Worm (Caenorhabditis elegans) whole organism, L4 larva: Measurements from ENCODE around the gene lec-11.

ENCODE experiments used
- F26F4.8 ChIP-seq: fragments of 200-800 bp; sonication (Bioruptor generic); conservative IDR thresholded peaks from 2 replicates; pipeline ENCODE4 v1.3.6; 2022; ENCODE audit warnings: missing genetic modification characterization, missing compliant biosample characterization
- F44E2.7 ChIP-seq: fragments of 200-800 bp; sonication (Bioruptor generic); IDR thresholded peaks from 2 replicates; pipeline ENCODE4 v2.1.2; 2022; ENCODE audit warnings: missing genetic modification characterization, missing compliant biosample characterization
- R02D3.7 ChIP-seq: fragments of 150-350 bp; sonication (generic microtip); optimal IDR thresholded peaks from 3 replicates; lab custom pipeline; 2014; ENCODE audit warnings: missing biosample characterization, missing genetic modification characterization
- Y48G9A.11 ChIP-seq: fragments of 200-800 bp; sonication (Bioruptor generic); IDR thresholded peaks from 2 replicates; pipeline ENCODE4 v1.3.6; 2022; ENCODE audit warnings: missing genetic modification reagents, missing genetic modification characterization, missing compliant biosample characterization
- Y5F2A.4 ChIP-seq: fragments of 200-800 bp; sonication (Bioruptor generic); optimal IDR thresholded peaks from 2 replicates; lab custom pipeline; 2018; ENCODE audit warnings: mild to moderate bottlenecking, missing genetic modification characterization, missing compliant biosample characterization
- Y75B8A.6 ChIP-seq: fragments of 200-800 bp; sonication (Bioruptor generic); IDR thresholded peaks from 2 replicates; pipeline ENCODE4 v1.3.6; 2022; ENCODE audit warnings: missing genetic modification reagents, missing genetic modification characterization, missing compliant biosample characterization
- ZK546.5 ChIP-seq, 2 experiments: sonication (generic microtip); optimal IDR thresholded peaks; 2 replicates each; lab custom pipeline; 2017; ENCODE audit warnings: missing biosample characterization in 2 of 2, missing genetic modification characterization in 2 of 2
- aha-1 ChIP-seq: fragments of 150-350 bp; peaks from one replicate; lab custom pipeline; 2014; ENCODE audit warnings: missing biosample characterization, missing genetic modification characterization
- aly-2 ChIP-seq: sonication (generic microtip); optimal IDR thresholded peaks from 2 replicates; lab custom pipeline; 2018; ENCODE audit warnings: missing biosample characterization, missing genetic modification characterization
- ceh-20 ChIP-seq: fragments of 200-800 bp; sonication (Bioruptor generic); IDR thresholded peaks from 2 replicates; pipeline ENCODE4 v1.3.6; 2022; ENCODE audit warnings: missing genetic modification reagents, missing genetic modification characterization, missing compliant biosample characterization
- ceh-28 ChIP-seq: fragments of 150-350 bp; optimal IDR thresholded peaks from 2 replicates; lab custom pipeline; 2014; ENCODE audit warnings: missing biosample characterization, missing genetic modification reagents, missing genetic modification characterization
- ces-1 ChIP-seq: fragments of 150-350 bp; sonication (generic microtip); optimal IDR thresholded peaks from 4 replicates; lab custom pipeline; 2014; ENCODE audit warnings: missing biosample characterization, missing genetic modification reagents, missing genetic modification characterization
- cey-2 ChIP-seq: sonication (generic microtip); optimal IDR thresholded peaks from 3 replicates; lab custom pipeline; 2017; ENCODE audit warnings: missing genetic modification characterization, mild to moderate bottlenecking, missing compliant biosample characterization, antibody characterized with exemption, borderline replicate concordance; ENCODE audit not compliant: insufficient read depth
- ctbp-1 ChIP-seq: fragments of 200-800 bp; sonication (Bioruptor generic); IDR thresholded peaks from 2 replicates; pipeline ENCODE4 v1.3.6; 2022; ENCODE audit warnings: missing genetic modification reagents, missing genetic modification characterization, missing compliant biosample characterization
- daf-12 ChIP-seq: fragments of 150-350 bp; optimal IDR thresholded peaks from 2 replicates; lab custom pipeline; 2014; ENCODE audit warnings: missing biosample characterization, missing genetic modification reagents, missing genetic modification characterization
- dmd-9 ChIP-seq: fragments of 200-800 bp; sonication (Bioruptor generic); IDR thresholded peaks from 2 replicates; pipeline ENCODE4 v1.3.6; 2022; ENCODE audit warnings: missing genetic modification reagents, missing genetic modification characterization, missing compliant biosample characterization
- dpl-1 ChIP-seq: fragments of 150-350 bp; optimal IDR thresholded peaks from 2 replicates; lab custom pipeline; 2014; ENCODE audit warnings: missing biosample characterization, missing genetic modification reagents, missing genetic modification characterization
- egl-27 ChIP-seq: sonication (generic microtip); optimal IDR thresholded peaks from 3 replicates; lab custom pipeline; 2017; ENCODE audit warnings: missing biosample characterization, missing genetic modification reagents, missing genetic modification characterization
- egl-43 ChIP-seq: fragments of 200-800 bp; sonication (Bioruptor generic); IDR thresholded peaks from 2 replicates; pipeline ENCODE4 v1.3.6; 2022; ENCODE audit warnings: missing genetic modification reagents, missing genetic modification characterization, missing compliant biosample characterization
- gei-8 ChIP-seq: fragments of 200-800 bp; sonication (Bioruptor generic); optimal IDR thresholded peaks from 2 replicates; lab custom pipeline; 2018; ENCODE audit warnings: mild to moderate bottlenecking, missing genetic modification characterization, missing compliant biosample characterization
- hlh-11 ChIP-seq: fragments of 200-800 bp; sonication (Bioruptor generic); optimal IDR thresholded peaks from 2 replicates; lab custom pipeline; 2018; ENCODE audit warnings: mild to moderate bottlenecking, missing genetic modification characterization, missing compliant biosample characterization
- hlh-30 ChIP-seq: sonication (generic microtip); optimal IDR thresholded peaks from 2 replicates; lab custom pipeline; 2017; ENCODE audit warnings: antibody characterized with exemption, mild to moderate bottlenecking, missing genetic modification characterization, missing compliant biosample characterization; ENCODE audit not compliant: insufficient read depth
- jun-1 ChIP-seq: fragments of 150-350 bp; optimal IDR thresholded peaks from 2 replicates; lab custom pipeline; 2014; ENCODE audit warnings: missing biosample characterization, missing genetic modification reagents, missing genetic modification characterization
- lin-29 ChIP-seq: fragments of 200-800 bp; sonication (Bioruptor generic); IDR thresholded peaks from 2 replicates; pipeline ENCODE4 v1.3.6; 2022; ENCODE audit warnings: missing genetic modification reagents, missing genetic modification characterization, missing compliant biosample characterization
- lin-39 ChIP-seq: fragments of 150-350 bp; optimal IDR thresholded peaks from 2 replicates; lab custom pipeline; 2014; ENCODE audit warnings: missing biosample characterization, missing genetic modification reagents, missing genetic modification characterization
- lsy-2 ChIP-seq, 2 experiments: fragments of 150-350 bp in 1 of 2; sonication (generic microtip) in 1 of 2; optimal IDR thresholded peaks; 2 replicates each; lab custom pipeline; 2014 to 2017; ENCODE audit warnings: missing biosample characterization in 2 of 2, missing genetic modification characterization in 2 of 2
- madf-5 ChIP-seq, 2 experiments: fragments of 200-800 bp; sonication (Bioruptor generic); IDR thresholded peaks; 2 replicates each; pipeline ENCODE4 v1.3.6; 2022; ENCODE audit warnings: missing compliant biosample characterization in 2 of 2, missing genetic modification characterization in 2 of 2
- madf-9 ChIP-seq: fragments of 200-800 bp; sonication (Bioruptor generic); conservative IDR thresholded peaks from 2 replicates; pipeline ENCODE4 v1.3.6; 2022; ENCODE audit warnings: missing genetic modification reagents, missing genetic modification characterization, missing compliant biosample characterization
- mdl-1 ChIP-seq, 2 experiments: fragments of 150-350 bp in 1 of 2; sonication (generic microtip) in 1 of 2; optimal IDR thresholded peaks; 2 replicates each; lab custom pipeline; 2014 to 2017; ENCODE audit warnings: missing biosample characterization in 2 of 2, missing genetic modification characterization in 2 of 2
- mes-2 ChIP-seq: sonication (generic microtip); optimal IDR thresholded peaks from 2 replicates; lab custom pipeline; 2016; ENCODE audit warnings: missing genotype, mild to moderate bottlenecking, missing genetic modification characterization, missing compliant biosample characterization; ENCODE audit not compliant: poor library complexity, severe bottlenecking
- mxl-2 ChIP-seq: fragments of 200-800 bp; sonication (Bioruptor generic); conservative IDR thresholded peaks from 2 replicates; pipeline ENCODE4 v1.3.6; 2022; ENCODE audit warnings: missing genetic modification reagents, missing genetic modification characterization, missing compliant biosample characterization
- mxl-3 ChIP-seq: fragments of 200-800 bp; sonication (Bioruptor generic); optimal IDR thresholded peaks from 2 replicates; lab custom pipeline; 2018; ENCODE audit warnings: mild to moderate bottlenecking, missing genetic modification characterization, missing compliant biosample characterization
- nhr-111 ChIP-seq: fragments of 200-800 bp; sonication (Bioruptor generic); optimal IDR thresholded peaks from 2 replicates; lab custom pipeline; 2018; ENCODE audit warnings: mild to moderate bottlenecking, missing genetic modification characterization, missing compliant biosample characterization
- nhr-25 ChIP-seq: sonication (generic microtip); optimal IDR thresholded peaks from 2 replicates; lab custom pipeline; 2017; ENCODE audit warnings: missing genetic modification characterization, mild to moderate bottlenecking, missing compliant biosample characterization, antibody characterized with exemption, moderate library complexity, borderline replicate concordance; ENCODE audit not compliant: insufficient read depth
- nhr-41 ChIP-seq: fragments of 200-800 bp; sonication (Bioruptor generic); IDR thresholded peaks from 2 replicates; pipeline ENCODE4 v1.3.6; 2022; ENCODE audit warnings: missing genetic modification reagents, missing genetic modification characterization, missing compliant biosample characterization
- nhr-6 ChIP-seq: fragments of 150-350 bp; optimal IDR thresholded peaks from 2 replicates; lab custom pipeline; 2014; ENCODE audit warnings: missing biosample characterization, missing genetic modification characterization
- nhr-76 ChIP-seq: fragments of 150-350 bp; optimal IDR thresholded peaks from 2 replicates; lab custom pipeline; 2014; ENCODE audit warnings: missing biosample characterization, missing genetic modification characterization
- nhr-77 ChIP-seq: fragments of 150-350 bp; optimal IDR thresholded peaks from 2 replicates; lab custom pipeline; 2014; ENCODE audit warnings: missing biosample characterization, missing genetic modification characterization
- php-3 ChIP-seq: fragments of 200-800 bp; sonication (Bioruptor generic); IDR thresholded peaks from 2 replicates; pipeline ENCODE4 v1.3.6; 2022; ENCODE audit warnings: missing genetic modification reagents, missing genetic modification characterization, missing compliant biosample characterization
- pqm-1 ChIP-seq: sonication (generic microtip); optimal IDR thresholded peaks from 2 replicates; lab custom pipeline; 2017; ENCODE audit warnings: missing biosample characterization, missing genetic modification characterization
- rbr-2 ChIP-seq: sonication (generic microtip); optimal IDR thresholded peaks from 2 replicates; lab custom pipeline; 2016; ENCODE audit warnings: missing genotype, missing genetic modification characterization, missing compliant biosample characterization
- snpc-1.2 ChIP-seq: fragments of 200-800 bp; sonication (Bioruptor generic); IDR thresholded peaks from 2 replicates; pipeline ENCODE4 v1.3.6; 2022; ENCODE audit warnings: missing genetic modification reagents, missing genetic modification characterization, missing compliant biosample characterization
- tra-1 ChIP-seq: fragments of 200-800 bp; sonication (Bioruptor generic); IDR thresholded peaks from 2 replicates; pipeline ENCODE4 v1.3.6; 2022; ENCODE audit warnings: missing genetic modification reagents, missing genetic modification characterization, missing compliant biosample characterization
- unc-62 ChIP-seq, 3 experiments: fragments of 150-350 bp in 1 of 3; sonication (generic microtip); optimal IDR thresholded peaks in 2 of 3; peaks in 1 of 3; 1 replicate in 1 of 3; 2 replicates in 2 of 3; lab custom pipeline; 2014 to 2017; ENCODE audit warnings: missing biosample characterization in 3 of 3, missing genetic modification characterization in 3 of 3, missing genetic modification reagents in 3 of 3, missing genotype in 1 of 3
- zfp-2 ChIP-seq: sonication (generic microtip); optimal IDR thresholded peaks from 2 replicates; lab custom pipeline; 2016; ENCODE audit warnings: mild to moderate bottlenecking, missing genetic modification characterization, missing compliant biosample characterization
- zip-2 ChIP-seq: fragments of 150-350 bp; optimal IDR thresholded peaks from 2 replicates; lab custom pipeline; 2014; ENCODE audit warnings: missing biosample characterization, missing genetic modification characterization

lec-11 gene

DNA sequence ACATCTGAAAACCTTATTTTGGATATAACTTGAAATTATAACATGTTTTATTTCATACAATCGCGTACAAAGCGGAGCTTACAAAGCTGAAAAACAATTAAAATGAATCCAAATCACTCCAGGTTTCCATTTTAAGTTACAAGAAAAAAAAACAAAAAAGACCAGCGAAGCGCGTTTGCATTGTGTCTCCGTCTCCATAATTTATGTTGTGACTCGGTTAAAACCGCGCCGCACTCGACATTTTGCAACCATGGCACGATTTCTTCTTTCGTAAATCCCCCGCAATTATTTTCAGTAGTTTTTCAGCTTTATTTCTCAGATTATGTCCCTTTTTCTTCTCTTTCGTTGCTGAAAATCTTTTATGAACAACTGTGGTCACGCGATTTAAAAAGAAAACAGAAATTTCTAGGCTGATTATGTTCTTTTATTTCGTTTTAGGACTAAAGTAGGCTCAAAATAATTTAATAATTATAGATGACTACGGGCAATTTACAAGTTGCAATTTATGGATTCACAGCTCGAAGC lies 4.5 kb downstream of the lec-11 start, which contains the start of the genes F38A5.2 and dnj-11 (continued):
- TF ChIP-seq F26F4.8 = no peak
- no peak for TF ChIP-seq Y75B8A.6 (GFP tag; lab: Robert Waterston, UW)
- no peak for TF ChIP-seq R02D3.7
- no peak for TF ChIP-seq pqm-1
- no peak for TF ChIP-seq nhr-111 (GFP tag; lab: Kevin White, UChicago)
- TF ChIP-seq ctbp-1 (GFP tag; lab: Robert Waterston, UW) = 0 out of 2 replicates have a peak, but pooled peaks have one; percentile 26
- TF ChIP-seq snpc-1.2 = peak; percentile 66
- no peak for TF ChIP-seq Y5F2A.4
- peak; percentile 82 for TF ChIP-seq nhr-6
- peak; percentile 67 for TF ChIP-seq nhr-77 (tag; lab: Kevin White, UChicago)
- TF ChIP-seq cey-2 (tag; lab: Kevin White, UChicago) = no peak
- TF ChIP-seq madf-5 (GFP tag; IDR thresholded peaks at IDR 0.05; lab: Robert Waterston, UW) = no peak
- TF ChIP-seq unc-62 (GFP tag; optimal IDR thresholded peaks at IDR 0.05 in 1 of 2; lab: Kevin White, UChicago) = peak in 1 of 2 experiments; percentile 89
- TF ChIP-seq unc-62 (tag; optimal IDR thresholded peaks at IDR 0.05; lab: Kevin White, UChicago) = no peak
- no peak for TF ChIP-seq daf-12 (tag; lab: Kevin White, UChicago)
- TF ChIP-seq ZK546.5 (tag; optimal IDR thresholded peaks at IDR 0.05; lab: Kevin White, UChicago) = no peak
- TF ChIP-seq hlh-30 = peak; percentile 70
- TF ChIP-seq rbr-2 (tag; lab: Kevin White, UChicago) = peak; percentile 60
- no peak for TF ChIP-seq ces-1
- TF ChIP-seq nhr-25 = no peak
- TF ChIP-seq mxl-2 (GFP tag; lab: Robert Waterston, UW) = no peak
- no peak for TF ChIP-seq mxl-3 (GFP tag; lab: Kevin White, UChicago)
- TF ChIP-seq ceh-28 (tag; lab: Kevin White, UChicago) = no peak
- TF ChIP-seq gei-8 = no peak
- peak; percentile 58 for TF ChIP-seq hlh-11
- no peak for TF ChIP-seq lin-39
- TF ChIP-seq jun-1 (tag; lab: Kevin White, UChicago) = no peak
- no peak for TF ChIP-seq aly-2 (tag; lab: Kevin White, UChicago)
- TF ChIP-seq lsy-2 (tag; optimal IDR thresholded peaks at IDR 0.05; lab: Kevin White, UChicago) = peak in 1 of 2 experiments; percentile 89
- TF ChIP-seq mdl-1 (tag; optimal IDR thresholded peaks at IDR 0.05; lab: Kevin White, UChicago) = no peak
- TF ChIP-seq mes-2 = peak; percentile 89
- TF ChIP-seq zfp-2 (tag; lab: Kevin White, UChicago) = no peak
- no peak for TF ChIP-seq lin-29 (GFP tag; lab: Robert Waterston, UW)
- TF ChIP-seq madf-9 (GFP tag; lab: Robert Waterston, UW) = no peak
- no peak for TF ChIP-seq dmd-9 (GFP tag; lab: Robert Waterston, UW)
- TF ChIP-seq nhr-41 (GFP tag; lab: Robert Waterston, UW) = no peak
- TF ChIP-seq Y48G9A.11 (GFP tag; lab: Robert Waterston, UW) = no peak
- no peak for TF ChIP-seq php-3

DNA sequence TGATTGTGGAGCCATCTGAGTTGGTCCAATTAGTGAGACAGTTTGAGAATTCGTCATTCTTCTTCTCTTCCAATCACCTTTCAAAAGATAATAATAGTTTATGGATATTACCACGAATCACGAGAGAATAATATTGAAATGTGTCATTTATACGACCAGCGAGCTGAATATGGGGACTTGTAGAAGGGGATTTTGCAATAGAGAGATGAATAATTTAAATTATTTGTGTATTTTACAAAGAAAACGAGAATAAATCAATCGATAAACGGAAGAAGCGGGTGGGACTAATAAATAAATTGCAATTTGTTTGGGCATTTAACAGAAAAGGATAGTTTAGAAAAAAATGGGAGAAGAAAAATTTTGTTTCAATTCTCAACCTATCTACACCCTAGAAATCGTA lies 7.3 kb downstream of the lec-11 start, which contains the start of gene odr-8:
Gene odr-8 (minus strand): TSS at position 101 of the 400 bp plus-strand sequence.
- TF ChIP-seq zip-2 (no peak), unc-62 (GFP tag; optimal IDR thresholded peaks at IDR 0.05 in 1 of 2; lab: Kevin White, UChicago) (no peak), unc-62 (tag; optimal IDR thresholded peaks at IDR 0.05; lab: Kevin White, UChicago) (no peak), mxl-3 (GFP tag; lab: Kevin White, UChicago) (no peak), dpl-1 (GFP tag; lab: Kevin White, UChicago) (no peak), tra-1 (GFP tag; lab: Robert Waterston, UW) (no peak), egl-27 (tag; lab: Kevin White, UChicago) (no peak), nhr-41 (GFP tag; lab: Robert Waterston, UW) (no peak), aha-1 (no peak), ceh-20 (GFP tag; lab: Robert Waterston, UW) (no peak), aly-2 (tag; lab: Kevin White, UChicago) (no peak), F44E2.7 (GFP tag; lab: Robert Waterston, UW) (no peak), zfp-2 (tag; lab: Kevin White, UChicago) (no peak), egl-43 (no peak), Y48G9A.11 (GFP tag; lab: Robert Waterston, UW) (no peak), nhr-76 (tag; lab: Kevin White, UChicago) (no peak), hlh-30 (no peak)
